Fruit fly (Drosophila melanogaster): ENCODE measurements around the gene 140up.
A peak's percentile ranks its signal among the peaks of the same experiment; 100 is the strongest.

Gene 140up

DNA sequence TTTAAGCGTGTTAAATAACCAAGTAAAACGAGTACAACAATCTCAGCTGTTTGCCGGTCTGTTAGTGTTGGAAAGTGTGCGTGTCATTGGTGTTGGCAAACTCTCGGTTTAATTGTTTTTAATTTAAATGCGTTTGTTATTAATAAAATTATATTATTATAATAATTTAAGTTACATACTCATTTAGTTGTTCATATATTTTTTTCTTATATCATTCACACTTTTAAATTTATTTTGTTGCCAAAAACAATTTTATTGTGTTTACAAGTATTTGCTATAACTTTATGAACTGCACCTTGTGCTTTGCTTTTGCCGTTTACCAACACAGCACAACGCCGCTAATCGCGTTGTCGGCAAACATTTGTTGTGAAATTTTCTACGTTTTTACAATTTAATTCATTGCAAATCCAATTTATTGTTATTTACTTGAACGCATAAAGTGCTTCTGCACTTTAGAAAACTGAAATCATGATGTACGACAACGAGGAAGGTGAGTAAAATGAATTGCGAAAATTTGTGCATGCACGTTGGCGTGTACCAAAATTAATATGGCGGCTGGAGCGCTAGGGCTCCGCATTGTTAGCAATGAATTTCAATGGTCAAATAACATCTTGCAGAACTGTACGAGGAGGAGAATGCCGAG lies at the start of gene 140up, which contains the start of gene Polr2B:
Gene 140up (minus strand): TSS at position 70 of the 643 bp plus-strand sequence.
Gene Polr2B (plus strand): TSS at position 313 of the 643 bp plus-strand sequence.
- TF ChIP-seq CG31441 (GFP tag; IDR thresholded peaks at IDR 0.05) = peak; percentile 94
- TF ChIP-seq eve (GFP tag; optimal IDR thresholded peaks at IDR 0.05) = no peak
- peak; percentile 26 for TF ChIP-seq Hmx (GFP tag; optimal IDR thresholded peaks at IDR 0.05)
- no peak for TF ChIP-seq pros (GFP tag; optimal IDR thresholded peaks at IDR 0.05)
- TF ChIP-seq ap (GFP tag; IDR thresholded peaks at IDR 0.05) = peak; percentile 89
- TF ChIP-seq GATAe (GFP tag; conservative IDR thresholded peaks at IDR 0.05) = peak; percentile 83
- peak; percentile 61 for TF ChIP-seq CG6854 (GFP tag; optimal IDR thresholded peaks at IDR 0.05)
- TF ChIP-seq Hand (GFP tag; optimal IDR thresholded peaks at IDR 0.05) = peak; percentile 72
- TF ChIP-seq CG10654 (GFP tag; optimal IDR thresholded peaks at IDR 0.05) = peak; percentile 94
- TF ChIP-seq Nf-YA (GFP tag; IDR thresholded peaks at IDR 0.05) = peak; percentile 79
- TF ChIP-seq hth (optimal IDR thresholded peaks at IDR 0.05) = no peak
- TF ChIP-seq Hey (tag; optimal IDR thresholded peaks at IDR 0.05) = no peak
- TF ChIP-seq ftz-f1 (GFP tag; optimal IDR thresholded peaks at IDR 0.05) = peak; percentile 18
- TF ChIP-seq CG17328 (GFP tag; IDR thresholded peaks at IDR 0.05) = peak; percentile 87
- peak; percentile 80 for TF ChIP-seq sqz (GFP tag; optimal IDR thresholded peaks at IDR 0.05)
- no peak for TF ChIP-seq CG34224 (GFP tag; IDR thresholded peaks at IDR 0.05; ENCODE audit: partially characterized antibody)
- peak; percentile 88 for TF ChIP-seq zfh1 (GFP tag; IDR thresholded peaks at IDR 0.05)
- TF ChIP-seq CG34422 (GFP tag; IDR thresholded peaks at IDR 0.05) = peak; percentile 97
- peak; percentile 29 for TF ChIP-seq slp2 (GFP tag; optimal IDR thresholded peaks at IDR 0.05)
- TF ChIP-seq shn (GFP tag; optimal IDR thresholded peaks at IDR 0.05) = peak; percentile 74
- peak; percentile 92 for TF ChIP-seq NFAT (GFP tag; IDR thresholded peaks at IDR 0.05)
- no peak for TF ChIP-seq CG1603 (tag; optimal IDR thresholded peaks at IDR 0.05)
- TF ChIP-seq CG33557 (GFP tag; optimal IDR thresholded peaks at IDR 0.05) = peak; percentile 93
- TF ChIP-seq ewg (GFP tag; optimal IDR thresholded peaks at IDR 0.05) = peak; percentile 81
- TF ChIP-seq CG7745 (tag; optimal IDR thresholded peaks at IDR 0.05) = no peak
- TF ChIP-seq ab (GFP tag; optimal IDR thresholded peaks at IDR 0.05) = peak; percentile 62
- peak; percentile 96 for TF ChIP-seq CG4617 (GFP tag; optimal IDR thresholded peaks at IDR 0.05; ENCODE audit: borderline replicate concordance)
- TF ChIP-seq btn (GFP tag; optimal IDR thresholded peaks at IDR 0.05) = peak; percentile 20
- peak; percentile 44; the same call in 1 of the 2 replicates for TF ChIP-seq Dip2 (GFP tag; IDR thresholded peaks at IDR 0.05)
- TF ChIP-seq CG10565 (GFP tag; optimal IDR thresholded peaks at IDR 0.05) = peak; percentile 56
- TF ChIP-seq CG11695 (GFP tag; IDR thresholded peaks at IDR 0.05) = peak; percentile 100
- TF ChIP-seq slou (GFP tag; optimal IDR thresholded peaks at IDR 0.05) = peak; percentile 86
- TF ChIP-seq CG30020 (tag; optimal IDR thresholded peaks at IDR 0.05) = peak; percentile 81
- TF ChIP-seq CG14441 (GFP tag; IDR thresholded peaks at IDR 0.05) = peak; percentile 92
- peak; percentile 89 for TF ChIP-seq CG17612 (GFP tag; IDR thresholded peaks at IDR 0.05)
- TF ChIP-seq Neu2 (GFP tag; optimal IDR thresholded peaks at IDR 0.05; ENCODE audit: borderline replicate concordance) = no peak
- no peak for TF ChIP-seq CG2129 (GFP tag; IDR thresholded peaks at IDR 0.05; ENCODE audit: partially characterized antibody)
- peak; percentile 92 for TF ChIP-seq CG3281 (GFP tag; optimal IDR thresholded peaks at IDR 0.05)
- peak; percentile 57 for TF ChIP-seq Sry-β (GFP tag; optimal IDR thresholded peaks at IDR 0.05)
- no peak for TF ChIP-seq h (optimal IDR thresholded peaks at IDR 0.05)
- peak; percentile 83 to 95 for TF ChIP-seq dpn (GFP tag; optimal IDR thresholded peaks at IDR 0.05)
- peak; percentile 94 for TF ChIP-seq Hmr (GFP tag; optimal IDR thresholded peaks at IDR 0.05)
- peak; percentile 91 for TF ChIP-seq CG4404 (GFP tag; IDR thresholded peaks at IDR 0.05)
- peak; percentile 93 for TF ChIP-seq Sox100B (GFP tag; optimal IDR thresholded peaks at IDR 0.05)
- TF ChIP-seq cad (GFP tag; optimal IDR thresholded peaks at IDR 0.05) = no peak
- TF ChIP-seq CG14014 (GFP tag; IDR thresholded peaks at IDR 0.05) = peak; percentile 88
- peak; percentile 38 for TF ChIP-seq eyg (GFP tag; optimal IDR thresholded peaks at IDR 0.05)
- TF ChIP-seq tin (GFP tag; optimal IDR thresholded peaks at IDR 0.05) = peak; percentile 94
- peak; percentile 81 for TF ChIP-seq CG31388 (GFP tag; optimal IDR thresholded peaks at IDR 0.05)
- peak; percentile 60 for TF ChIP-seq NC2β (GFP tag; optimal IDR thresholded peaks at IDR 0.05)
- peak; percentile 76 for TF ChIP-seq CG17802 (tag; optimal IDR thresholded peaks at IDR 0.05)

Measured in whole organism, embryonic.